Fruit fly (Drosophila melanogaster) whole organism, embryonic: Measurements from ENCODE around the gene AP-2mu.

ENCODE experiments used
- Atf-2 ChIP-seq: fragments of 200-800 bp; sonication (Bioruptor generic); optimal IDR thresholded peaks from 2 replicates; lab custom pipeline; 2016; ENCODE audit warnings: missing biosample characterization, missing genetic modification characterization
- Atf6 ChIP-seq: fragments of 200-800 bp; sonication (Bioruptor generic); IDR thresholded peaks from 2 replicates; pipeline ENCODE4 v1.3.6; 2022; ENCODE audit warnings: missing biosample characterization, missing genetic modification characterization
- B-H1 ChIP-seq: fragments of 200-800 bp; sonication (Bioruptor generic); IDR thresholded peaks from 3 replicates; pipeline ENCODE4 v1.3.6; 2022; ENCODE audit warnings: missing biosample characterization, missing genetic modification characterization
- CG10147 ChIP-seq: fragments of 200-800 bp; sonication (Bioruptor generic); optimal IDR thresholded peaks from 2 replicates; lab custom pipeline; 2019; ENCODE audit warnings: missing biosample characterization, mild to moderate bottlenecking, missing genetic modification characterization, moderate library complexity
- CG10959 ChIP-seq: fragments of 200-800 bp; sonication (Bioruptor generic); IDR thresholded peaks from 2 replicates; pipeline ENCODE4 v1.3.6; 2022; ENCODE audit warnings: missing biosample characterization, missing genetic modification characterization
- CG11560 ChIP-seq: fragments of 200-800 bp; sonication (Bioruptor generic); IDR thresholded peaks from 3 replicates; pipeline ENCODE4 v1.3.6; 2022; ENCODE audit warnings: missing biosample characterization, missing genetic modification characterization
- CG12299 ChIP-seq: fragments of 200-800 bp; sonication (Bioruptor generic); optimal IDR thresholded peaks from 2 replicates; lab custom pipeline; 2018; ENCODE audit warnings: missing biosample characterization, mild to moderate bottlenecking, missing genetic modification characterization
- CG13123 ChIP-seq: fragments of 200-800 bp; sonication (Bioruptor generic); optimal IDR thresholded peaks from 2 replicates; lab custom pipeline; 2016; ENCODE audit warnings: missing biosample characterization, missing genetic modification characterization
- CG14014 ChIP-seq: fragments of 200-800 bp; sonication (Bioruptor generic); IDR thresholded peaks from 2 replicates; pipeline ENCODE4 v1.3.6; 2022; ENCODE audit warnings: missing biosample characterization, missing genetic modification characterization
- CG14710 ChIP-seq: fragments of 200-800 bp; sonication (Bioruptor generic); optimal IDR thresholded peaks from 3 replicates; lab custom pipeline; 2019; ENCODE audit warnings: missing biosample characterization, mild to moderate bottlenecking, missing genetic modification characterization, moderate library complexity
- CG18599 ChIP-seq: fragments of 200-800 bp; sonication (Bioruptor generic); optimal IDR thresholded peaks from 3 replicates; lab custom pipeline; 2017; ENCODE audit warnings: missing biosample characterization, missing genetic modification characterization, mild to moderate bottlenecking, moderate library complexity, missing genetic modification reagents
- CG18619 ChIP-seq: fragments of 200-800 bp; sonication (Bioruptor generic); optimal IDR thresholded peaks from 3 replicates; lab custom pipeline; 2017; ENCODE audit warnings: missing biosample characterization, mild to moderate bottlenecking, missing genetic modification characterization
- CG2202 ChIP-seq: fragments of 200-800 bp; sonication (Bioruptor generic); optimal IDR thresholded peaks from 2 replicates; lab custom pipeline; 2018; ENCODE audit warnings: missing biosample characterization, mild to moderate bottlenecking, missing genetic modification characterization
- CG2712 ChIP-seq: fragments of 200-800 bp; optimal IDR thresholded peaks from 3 replicates; lab custom pipeline; 2019; ENCODE audit warnings: missing biosample characterization, mild to moderate bottlenecking, missing genetic modification characterization, moderate library complexity
- CG2875 ChIP-seq: fragments of 200-800 bp; sonication (Bioruptor generic); optimal IDR thresholded peaks from 2 replicates; lab custom pipeline; 2017; ENCODE audit warnings: missing biosample characterization, mild to moderate bottlenecking, missing genetic modification characterization, missing genetic modification reagents
- CG3065 ChIP-seq: fragments of 200-800 bp; sonication (Bioruptor generic); optimal IDR thresholded peaks from 2 replicates; lab custom pipeline; 2016; ENCODE audit warnings: missing biosample characterization, missing genetic modification characterization
- CG32772 ChIP-seq: fragments of 200-800 bp; sonication (Bioruptor generic); IDR thresholded peaks from 2 replicates; pipeline ENCODE4 v1.3.6; 2022; ENCODE audit warnings: missing biosample characterization, missing genetic modification characterization
- CG4404 ChIP-seq: fragments of 200-800 bp; sonication (Bioruptor generic); IDR thresholded peaks from 2 replicates; pipeline ENCODE4 v1.3.6; 2022; ENCODE audit warnings: missing biosample characterization, missing genetic modification characterization
- CG5180 ChIP-seq: fragments of 200-800 bp; sonication (Bioruptor generic); optimal IDR thresholded peaks from 3 replicates; lab custom pipeline; 2017; ENCODE audit warnings: missing biosample characterization, missing genetic modification characterization, mild to moderate bottlenecking, moderate library complexity, missing genetic modification reagents
- Chrac-16 ChIP-seq: fragments of 200-800 bp; sonication (Bioruptor generic); optimal IDR thresholded peaks from 3 replicates; lab custom pipeline; 2016; ENCODE audit warnings: missing biosample characterization, missing genetic modification characterization
- D19A ChIP-seq: fragments of 200-800 bp; optimal IDR thresholded peaks from 3 replicates; lab custom pipeline; 2019; ENCODE audit warnings: missing biosample characterization, mild to moderate bottlenecking, missing genetic modification characterization, moderate library complexity
- Deaf1 ChIP-seq: fragments of 200-800 bp; optimal IDR thresholded peaks from 3 replicates; lab custom pipeline; 2019; ENCODE audit warnings: missing biosample characterization, mild to moderate bottlenecking, missing genetic modification characterization, moderate library complexity
- Ets65A ChIP-seq: fragments of 200-800 bp; sonication (Bioruptor generic); peaks from one replicate; lab custom pipeline; 2016; ENCODE audit warnings: missing biosample characterization, missing genetic modification characterization
- Gug ChIP-seq: fragments of 200-800 bp; sonication (Bioruptor generic); IDR thresholded peaks from 4 replicates; pipeline ENCODE4 v1.3.6; 2022; ENCODE audit warnings: missing biosample characterization, missing genetic modification characterization
- H2.0 ChIP-seq: fragments of 200-800 bp; sonication (Bioruptor generic); IDR thresholded peaks from 2 replicates; pipeline ENCODE4 v1.3.6; 2022; ENCODE audit warnings: missing biosample characterization, missing genetic modification characterization
- Hr39 ChIP-seq: fragments of >200 bp; optimal IDR thresholded peaks from 2 replicates; lab custom pipeline; 2017
- Hr78 ChIP-seq, 2 experiments: fragments of 200-800 bp in 1 of 2; fragments of >200 bp in 1 of 2; sonication (Bioruptor generic) in 1 of 2; optimal IDR thresholded peaks; 2 replicates each; lab custom pipeline; 2017 to 2019; ENCODE audit warnings: missing biosample characterization in 2 of 2, missing genetic modification characterization in 2 of 2, mild to moderate bottlenecking in 1 of 2, moderate library complexity in 1 of 2
- Hsf ChIP-seq: fragments of 200-800 bp; sonication (Bioruptor generic); optimal IDR thresholded peaks from 3 replicates; lab custom pipeline; 2016; ENCODE audit warnings: missing biosample characterization, missing genetic modification characterization
- MBD-R2 ChIP-seq: fragments of 200-800 bp; sonication (Bioruptor generic); IDR thresholded peaks from 2 replicates; pipeline ENCODE4 v1.3.6; 2022; ENCODE audit warnings: missing biosample characterization, missing genetic modification characterization
- Nf-YA ChIP-seq: fragments of 200-800 bp; sonication (Bioruptor generic); IDR thresholded peaks from 2 replicates; pipeline ENCODE4 v1.3.6; 2022; ENCODE audit warnings: missing biosample characterization, missing genetic modification characterization
- Nf-YC ChIP-seq: fragments of 200-800 bp; optimal IDR thresholded peaks from 3 replicates; lab custom pipeline; 2019; ENCODE audit warnings: missing biosample characterization, mild to moderate bottlenecking, missing genetic modification characterization, moderate library complexity
- Opbp ChIP-seq: fragments of 200-800 bp; sonication (Bioruptor generic); IDR thresholded peaks from 3 replicates; pipeline ENCODE4 v1.3.6; 2022; ENCODE audit warnings: missing biosample characterization, missing genetic modification characterization; ENCODE audit not compliant: partially characterized antibody
- Sox100B ChIP-seq: fragments of 200-800 bp; sonication (Bioruptor generic); optimal IDR thresholded peaks from 3 replicates; lab custom pipeline; 2018; ENCODE audit warnings: missing biosample characterization, mild to moderate bottlenecking, missing genetic modification characterization
- Tbp ChIP-seq: fragments of >200 bp; optimal IDR thresholded peaks from 2 replicates; lab custom pipeline; 2018; ENCODE audit warnings: missing biosample characterization, missing genetic modification characterization
- Vsx1 ChIP-seq: fragments of 200-800 bp; sonication (Bioruptor generic); optimal IDR thresholded peaks from 2 replicates; lab custom pipeline; 2017; ENCODE audit warnings: missing biosample characterization, mild to moderate bottlenecking, missing genetic modification characterization, missing genetic modification reagents
- ara ChIP-seq: fragments of 200-800 bp; sonication (Bioruptor generic); IDR thresholded peaks from 2 replicates; pipeline ENCODE4 v1.3.6; 2022; ENCODE audit warnings: missing biosample characterization, missing genetic modification characterization
- ase ChIP-seq: fragments of 200-800 bp; sonication (Bioruptor generic); IDR thresholded peaks from 3 replicates; pipeline ENCODE4 v1.3.6; 2022; ENCODE audit warnings: missing biosample characterization, missing genetic modification characterization
- bigmax ChIP-seq: fragments of 200-800 bp; sonication (Bioruptor generic); optimal IDR thresholded peaks from 2 replicates; lab custom pipeline; 2018; ENCODE audit warnings: missing biosample characterization, mild to moderate bottlenecking, missing genetic modification characterization
- br ChIP-seq: fragments of >200 bp; optimal IDR thresholded peaks from 2 replicates; lab custom pipeline; 2017
- btn ChIP-seq: fragments of 200-800 bp; sonication (Bioruptor generic); optimal IDR thresholded peaks from 2 replicates; lab custom pipeline; 2016; ENCODE audit warnings: missing biosample characterization, missing genetic modification characterization
- caup ChIP-seq: fragments of 200-800 bp; sonication (Bioruptor generic); optimal IDR thresholded peaks from 3 replicates; lab custom pipeline; 2017; ENCODE audit warnings: missing biosample characterization, mild to moderate bottlenecking, missing genetic modification characterization, moderate library complexity; ENCODE audit not compliant: severe bottlenecking
- eyg ChIP-seq: fragments of 200-800 bp; sonication (Bioruptor generic); optimal IDR thresholded peaks from 3 replicates; lab custom pipeline; 2016; ENCODE audit warnings: missing biosample characterization, missing genetic modification characterization
- fu2 ChIP-seq: fragments of 200-800 bp; sonication (Bioruptor generic); optimal IDR thresholded peaks from 2 replicates; lab custom pipeline; 2016; ENCODE audit warnings: missing biosample characterization, missing genetic modification characterization
- jigr1 ChIP-seq: fragments of 200-800 bp; sonication (Bioruptor generic); IDR thresholded peaks from 3 replicates; pipeline ENCODE4 v1.3.6; 2022; ENCODE audit warnings: missing biosample characterization, missing genetic modification characterization
- kah ChIP-seq: fragments of 200-800 bp; sonication (Bioruptor generic); optimal IDR thresholded peaks from 2 replicates; lab custom pipeline; 2018; ENCODE audit warnings: missing biosample characterization, mild to moderate bottlenecking, missing genetic modification characterization
- nmo ChIP-seq: fragments of 200-800 bp; sonication (Bioruptor generic); optimal IDR thresholded peaks from 2 replicates; lab custom pipeline; 2018; ENCODE audit warnings: missing biosample characterization, mild to moderate bottlenecking, missing genetic modification characterization, moderate library complexity
- pan ChIP-seq, 4 experiments: fragments of >200 bp in 3 of 4; fragments of 200-800 bp in 1 of 4; sonication (Bioruptor generic) in 1 of 4; optimal IDR thresholded peaks in 3 of 4; IDR thresholded peaks in 1 of 4; 2 replicates each; pipeline versions ENCODE4 v1.3.6 to Lab custom; 2017 to 2022; ENCODE audit warnings: missing biosample characterization in 2 of 4, missing genetic modification characterization in 2 of 4, mixed read lengths in 1 of 4
- tgo ChIP-seq: fragments of 200-800 bp; sonication (Bioruptor generic); IDR thresholded peaks from 3 replicates; pipeline ENCODE4 v1.3.6; 2022; ENCODE audit warnings: missing biosample characterization, missing genetic modification characterization
- tna ChIP-seq: fragments of 200-800 bp; sonication (Bioruptor generic); IDR thresholded peaks from 2 replicates; pipeline ENCODE4 v1.3.6; 2022; ENCODE audit warnings: missing biosample characterization, missing genetic modification characterization; ENCODE audit not compliant: partially characterized antibody
- wor ChIP-seq: fragments of 200-800 bp; sonication (Bioruptor generic); IDR thresholded peaks from 2 replicates; pipeline ENCODE4 v1.3.6; 2022; ENCODE audit warnings: missing biosample characterization, missing genetic modification characterization

AP-2mu gene

DNA sequence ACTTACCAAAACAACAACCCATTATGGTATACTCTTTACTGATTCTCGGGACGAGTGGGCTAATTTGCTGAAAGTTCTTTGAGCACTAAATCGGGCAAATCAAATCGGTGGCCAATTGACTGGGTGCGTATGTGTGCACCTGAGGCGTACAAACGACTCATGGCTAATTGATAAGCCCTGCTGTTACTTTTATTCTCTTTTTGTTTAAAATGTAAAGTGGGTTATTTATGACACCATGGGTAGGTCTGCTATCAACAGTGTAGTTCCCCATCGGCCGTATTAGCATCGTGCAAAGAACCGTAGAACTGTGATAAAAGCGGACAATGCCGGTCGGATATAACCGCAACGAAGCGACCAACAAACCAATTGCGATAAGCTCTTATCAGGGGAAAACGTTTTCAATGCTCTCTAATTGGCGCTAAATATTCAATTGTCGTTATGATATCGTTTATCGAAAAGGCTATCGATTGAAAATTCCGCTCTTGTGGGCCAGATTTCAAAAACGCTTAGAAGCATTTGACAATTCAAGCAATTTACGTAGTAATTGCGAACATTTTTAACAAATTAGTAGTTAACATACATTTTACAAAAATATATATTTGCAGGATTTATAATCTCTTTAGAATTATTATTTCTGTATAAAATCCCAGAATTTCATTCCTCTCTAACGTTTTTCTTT is 14.9 kb upstream of the AP-2mu start, which contains the start of gene CG34288 (continued):
- peak; percentile 66 for TF ChIP-seq CG18599
- no peak for TF ChIP-seq Ets65A (GFP tag; lab: Kevin White, UChicago)
- TF ChIP-seq Gug (GFP tag; lab: Robert Waterston, UW), result no peak; the same call in 2 of the 4 replicates
- peak; percentile 34 for TF ChIP-seq caup (GFP tag; lab: Kevin White, UChicago)
- peak; percentile 37; the same call in 1 of the 2 replicates for TF ChIP-seq H2.0 (GFP tag; lab: Robert Waterston, UW)
- no peak for TF ChIP-seq CG2712 (tag; lab: Kevin White, UChicago)
- no peak for TF ChIP-seq Chrac-16 (GFP tag; lab: Kevin White, UChicago)
- no peak for TF ChIP-seq Nf-YC (tag; lab: Kevin White, UChicago)
- no peak for TF ChIP-seq CG5180 (GFP tag; lab: Kevin White, UChicago)
- no peak for TF ChIP-seq Hr39
- no peak for TF ChIP-seq Hr78 (GFP tag; optimal IDR thresholded peaks at IDR 0.05; lab: Kevin White, UChicago)
- TF ChIP-seq Tbp (GFP tag; lab: Kevin White, UChicago), result no peak
- TF ChIP-seq Nf-YA, result peak; percentile 35
- TF ChIP-seq CG10147, result no peak
- peak; percentile 55; the same call in 1 of the 2 replicates for TF ChIP-seq CG14014 (GFP tag; lab: Robert Waterston, UW)
- TF ChIP-seq CG18619 (GFP tag; lab: Kevin White, UChicago), result no peak
- no peak; the same call in 2 of the 3 replicates for TF ChIP-seq B-H1 (GFP tag; lab: Robert Waterston, UW)
- TF ChIP-seq CG11560 (tag; lab: Robert Waterston, UW), result no peak
- no peak for TF ChIP-seq Hsf
- peak; percentile 13; the same call in 1 of the 2 replicates for TF ChIP-seq MBD-R2 (GFP tag; lab: Robert Waterston, UW)

DNA sequence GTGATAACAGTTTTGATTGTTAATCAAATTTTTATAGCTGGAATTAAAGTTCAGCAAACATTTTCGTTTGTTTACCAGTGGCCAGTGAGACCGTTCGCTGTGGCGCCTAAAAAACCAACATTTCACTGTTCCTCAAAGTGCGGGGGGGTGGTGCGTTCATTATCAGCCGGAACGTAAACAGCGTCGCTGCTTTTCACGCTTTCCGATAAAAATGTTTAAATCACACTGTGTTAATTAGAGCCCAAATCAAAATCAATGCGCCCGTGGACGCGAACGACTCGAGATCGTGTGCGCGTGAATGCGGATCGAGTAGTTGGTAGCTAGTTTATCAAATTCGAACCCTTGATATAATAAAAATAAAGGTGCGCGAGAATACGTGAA is 14.4 kb upstream of the AP-2mu start, which contains the start of gene CG34376:
CG34376 (plus strand) TSS at position 226 of the 381 bp plus-strand sequence.
- peak; percentile 6 for TF ChIP-seq CG2875 (GFP tag; lab: Kevin White, UChicago)
- no peak for TF ChIP-seq br (lab: Kevin White, UChicago)
- no peak for TF ChIP-seq Atf-2 (GFP tag; lab: Kevin White, UChicago)
- TF ChIP-seq Vsx1 (GFP tag; lab: Kevin White, UChicago), result peak; percentile 38
- TF ChIP-seq CG10959, result no peak
- TF ChIP-seq CG2202 (tag; lab: Kevin White, UChicago), result no peak
- peak; percentile 72 for TF ChIP-seq CG14710 (tag; lab: Kevin White, UChicago)
- no peak; the same call in 1 of the 2 replicates for TF ChIP-seq tna
- no peak for TF ChIP-seq CG3065 (GFP tag; lab: Kevin White, UChicago)
- no peak for TF ChIP-seq Hsf
- TF ChIP-seq Sox100B, result no peak
- no peak for TF ChIP-seq btn (GFP tag; lab: Kevin White, UChicago)
- TF ChIP-seq CG32772 (GFP tag; lab: Robert Waterston, UW), result peak; percentile 24; the same call in 1 of the 2 replicates
- no peak for TF ChIP-seq Atf6 (GFP tag; lab: Robert Waterston, UW)
- no peak for TF ChIP-seq fu2 (GFP tag; lab: Kevin White, UChicago)
- TF ChIP-seq kah (GFP tag; lab: Kevin White, UChicago), result no peak
- no peak for TF ChIP-seq CG4404 (GFP tag; lab: Robert Waterston, UW)
- peak; percentile 51 for TF ChIP-seq ara (GFP tag; lab: Robert Waterston, UW)
- TF ChIP-seq pan (optimal IDR thresholded peaks at IDR 0.05; lab: Kevin White, UChicago), result no peak
- TF ChIP-seq pan (GFP tag; optimal IDR thresholded peaks at IDR 0.05 in 1 of 2, IDR thresholded peaks at IDR 0.05 in 1 of 2), result peak in 1 of 2 experiments; percentile 56
- TF ChIP-seq D19A, result no peak
- no peak for TF ChIP-seq bigmax (GFP tag; lab: Kevin White, UChicago)
- TF ChIP-seq tgo (GFP tag; lab: Robert Waterston, UW), result peak; percentile 17; the same call in 2 of the 3 replicates
- TF ChIP-seq ase (GFP tag; lab: Robert Waterston, UW), result peak; percentile 45; the same call in 1 of the 3 replicates
- peak; percentile 67 for TF ChIP-seq Opbp
- TF ChIP-seq wor, result no peak
- peak; percentile 58 for TF ChIP-seq nmo (GFP tag; lab: Kevin White, UChicago)
- TF ChIP-seq Deaf1, result peak; percentile 26
- TF ChIP-seq CG13123 (GFP tag; lab: Kevin White, UChicago), result no peak
- no peak for TF ChIP-seq CG12299 (tag; lab: Kevin White, UChicago)
- TF ChIP-seq jigr1 (GFP tag; lab: Robert Waterston, UW), result no peak
- TF ChIP-seq eyg, result no peak
